Worm (Caenorhabditis elegans): ENCODE results near the gene T06C12.14.

The T06C12.14 gene

DNA sequence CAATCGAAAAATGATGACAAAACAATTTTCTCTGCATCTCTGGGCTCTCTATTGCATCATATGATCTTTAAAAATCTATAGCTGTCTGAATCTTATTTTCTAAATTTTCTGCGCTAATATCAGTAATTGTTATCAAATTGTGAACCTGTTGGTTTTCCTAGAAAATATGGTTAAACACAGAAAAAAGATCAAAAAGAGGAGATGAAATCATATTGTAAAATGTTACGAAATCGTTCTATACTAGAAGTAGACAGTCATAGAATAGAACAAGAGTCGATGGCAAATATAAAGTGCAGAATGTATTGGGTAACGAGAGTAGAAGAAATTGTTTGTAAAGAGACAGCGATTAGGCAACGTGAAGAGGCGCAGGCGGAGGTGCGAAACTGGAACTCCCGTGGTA, 19.1 kb upstream of the T06C12.14 start:
- TF ChIP-seq zfp-3 (GFP tag; conservative IDR thresholded peaks at IDR 0.05) (no peak), mep-1 (tag; optimal IDR thresholded peaks at IDR 0.05) (peak; percentile 50), mxl-3 (GFP tag; optimal IDR thresholded peaks at IDR 0.05) (no peak), lin-1 (GFP tag; IDR thresholded peaks at IDR 0.05) (0 out of 2 replicates have a peak, but pooled peaks have one; percentile 12), hlh-30 (tag; optimal IDR thresholded peaks at IDR 0.05; ENCODE audit: insufficient read depth) (peak; percentile 59), nhr-41 (GFP tag; IDR thresholded peaks at IDR 0.05) (no peak), pqm-1 (tag; optimal IDR thresholded peaks at IDR 0.05) (peak; percentile 17), zip-2 (tag; optimal IDR thresholded peaks at IDR 0.05) (peak; percentile 73), ceh-44 (GFP tag; IDR thresholded peaks at IDR 0.05) (no peak), dmd-6 (GFP tag; IDR thresholded peaks at IDR 0.05) (peak; percentile 87), ztf-7 (tag; optimal IDR thresholded peaks at IDR 0.05) (peak; percentile 95), zag-1 (tag; optimal IDR thresholded peaks at IDR 0.05) (no peak), lin-13 (GFP tag; optimal IDR thresholded peaks at IDR 0.05) (no peak), tra-1 (GFP tag; IDR thresholded peaks at IDR 0.05) (no peak), ama-1 (optimal IDR thresholded peaks at IDR 0.05) (no peak), dmd-9 (GFP tag; IDR thresholded peaks at IDR 0.05) (no peak), ceh-82 (tag; optimal IDR thresholded peaks at IDR 0.05) (no peak), sdz-12 (GFP tag; optimal IDR thresholded peaks at IDR 0.05) (no peak), aha-1 (tag) (no peak), ztf-11 (tag; optimal IDR thresholded peaks at IDR 0.05) (no peak), gei-8 (GFP tag; optimal IDR thresholded peaks at IDR 0.05) (no peak), lsy-2 (tag; optimal IDR thresholded peaks at IDR 0.05) (peak; percentile 51 to 60), D1046.2 (GFP tag; IDR thresholded peaks at IDR 0.05) (no peak), F44E2.7 (GFP tag; IDR thresholded peaks at IDR 0.05) (no peak), T26A8.4 (GFP tag; IDR thresholded peaks at IDR 0.05) (no peak), nhr-102 (tag; optimal IDR thresholded peaks at IDR 0.05) (no peak), madf-9 (GFP tag; conservative IDR thresholded peaks at IDR 0.05) (no peak), lin-38 (GFP tag; IDR thresholded peaks at IDR 0.05) (no peak), lin-15B (tag; optimal IDR thresholded peaks at IDR 0.05) (no peak), F26F4.8 (GFP tag; conservative IDR thresholded peaks at IDR 0.05) (no peak), nhr-42 (GFP tag; IDR thresholded peaks at IDR 0.05) (no peak), madf-5 (GFP tag; IDR thresholded peaks at IDR 0.05) (no peak), snpc-4 (tag; optimal IDR thresholded peaks at IDR 0.05) (no peak), hlh-11 (tag; optimal IDR thresholded peaks at IDR 0.05) (peak; percentile 78), ceh-62 (tag; optimal IDR thresholded peaks at IDR 0.05) (no peak), unc-130 (GFP tag; optimal IDR thresholded peaks at IDR 0.05) (no peak), unc-62 (GFP tag; optimal IDR thresholded peaks at IDR 0.05 in 1 of 2) (no peak), unc-62 (tag; optimal IDR thresholded peaks at IDR 0.05) (no peak), daf-8 (GFP tag; IDR thresholded peaks at IDR 0.05) (no peak), nhr-76 (tag; optimal IDR thresholded peaks at IDR 0.05) (no peak), rbr-2 (tag; optimal IDR thresholded peaks at IDR 0.05) (peak; percentile 0), ceh-32 (tag; optimal IDR thresholded peaks at IDR 0.05; ENCODE audit: poor library complexity) (no peak), mes-2 (tag; optimal IDR thresholded peaks at IDR 0.05; ENCODE audit: poor library complexity, severe bottlenecking) (peak; percentile 38), egl-27 (tag; optimal IDR thresholded peaks at IDR 0.05) (no peak), nhr-28 (tag; optimal IDR thresholded peaks at IDR 0.05) (peak; percentile 95), tag-97 (GFP tag; IDR thresholded peaks at IDR 0.05) (no peak), spr-3 (GFP tag; optimal IDR thresholded peaks at IDR 0.05) (no peak), Y48G9A.11 (GFP tag; IDR thresholded peaks at IDR 0.05) (no peak), zfp-2 (tag; optimal IDR thresholded peaks at IDR 0.05) (no peak), T20F7.1 (GFP tag; optimal IDR thresholded peaks at IDR 0.05) (peak; percentile 20), snpc-1.2 (GFP tag; IDR thresholded peaks at IDR 0.05) (no peak), nhr-111 (GFP tag; optimal IDR thresholded peaks at IDR 0.05) (no peak), F10B5.3 (tag; optimal IDR thresholded peaks at IDR 0.05) (no peak), lir-3 (tag; optimal IDR thresholded peaks at IDR 0.05) (no peak)
